Worm (Caenorhabditis elegans): ENCODE measurements around the gene F19C6.3.

Gene F19C6.3

ce11 chrX:10044473-10044872 is 35.9 kb upstream of the F19C6.3 start:
- no peak for TF ChIP-seq tbx-37 (GFP tag; conservative IDR thresholded peaks at IDR 0.05)
- no peak for TF ChIP-seq scrt-1 (GFP tag; IDR thresholded peaks at IDR 0.05)
- no peak for TF ChIP-seq hnd-1 (tag; optimal IDR thresholded peaks at IDR 0.05)
- no peak for TF ChIP-seq tbx-11 (GFP tag; IDR thresholded peaks at IDR 0.05)
- no peak for TF ChIP-seq ets-7 (tag; optimal IDR thresholded peaks at IDR 0.05)
- TF ChIP-seq aly-1 (tag; optimal IDR thresholded peaks at IDR 0.05): no peak
- no peak for TF ChIP-seq flt-1 (GFP tag; IDR thresholded peaks at IDR 0.05)
- no peak for TF ChIP-seq hmg-4 (GFP tag; optimal IDR thresholded peaks at IDR 0.05)
- no peak for TF ChIP-seq F13C5.2 (tag; optimal IDR thresholded peaks at IDR 0.05)
- no peak for TF ChIP-seq sea-1 (GFP tag; conservative IDR thresholded peaks at IDR 0.05)
- no peak for TF ChIP-seq hmbx-1 (tag; optimal IDR thresholded peaks at IDR 0.05)
- TF ChIP-seq ama-1 (optimal IDR thresholded peaks at IDR 0.05): no peak
- no peak for TF ChIP-seq ceh-36 (tag; optimal IDR thresholded peaks at IDR 0.05)
- no peak for TF ChIP-seq ceh-13 (GFP tag; optimal IDR thresholded peaks at IDR 0.05)
- TF ChIP-seq tra-4 (tag; optimal IDR thresholded peaks at IDR 0.05): no peak
- no peak for TF ChIP-seq B0310.2 (tag; optimal IDR thresholded peaks at IDR 0.05)
- no peak for TF ChIP-seq pes-1 (GFP tag; IDR thresholded peaks at IDR 0.05)

DNA sequence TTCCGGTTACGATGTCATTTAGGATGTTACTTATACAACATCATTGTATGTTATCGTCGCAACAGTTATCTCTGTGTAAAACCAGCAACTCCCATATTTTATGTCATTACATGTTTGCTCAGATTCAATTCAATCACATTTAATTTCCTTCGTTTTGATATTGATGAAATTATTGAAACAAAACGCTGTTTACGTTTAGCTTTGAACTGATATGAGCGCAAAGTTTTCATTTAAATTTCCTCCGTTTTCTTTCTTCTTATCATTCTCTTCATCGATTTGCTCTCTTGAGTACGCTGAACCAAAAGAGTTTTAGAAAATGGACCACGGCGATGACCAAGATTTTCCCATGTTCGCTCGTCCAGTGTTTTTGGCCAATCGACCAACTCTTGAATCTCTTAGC is 22.3 kb upstream of the F19C6.3 start, which contains the start of gene sek-6:
Gene sek-6 (plus strand): TSS at position 315 of the 400 bp plus-strand sequence.
- TF ChIP-seq hmbx-1 (tag; optimal IDR thresholded peaks at IDR 0.05) (no peak), ama-1 (optimal IDR thresholded peaks at IDR 0.05) (no peak), tbx-11 (GFP tag; IDR thresholded peaks at IDR 0.05) (no peak), tbx-37 (GFP tag; conservative IDR thresholded peaks at IDR 0.05) (no peak), F13C5.2 (tag; optimal IDR thresholded peaks at IDR 0.05) (no peak), hmg-4 (GFP tag; optimal IDR thresholded peaks at IDR 0.05) (no peak)

ce11 chrX:10027556-10027955 is 19.0 kb upstream of the F19C6.3 start, which contains the start of gene mkk-4:
Gene mkk-4 (plus strand): TSS chrX:10027856.
- no peak for TF ChIP-seq ceh-36 (tag; optimal IDR thresholded peaks at IDR 0.05)
- TF ChIP-seq ceh-13 (GFP tag; optimal IDR thresholded peaks at IDR 0.05): no peak
- TF ChIP-seq tbx-11 (GFP tag; IDR thresholded peaks at IDR 0.05): no peak
- TF ChIP-seq hnd-1 (tag; optimal IDR thresholded peaks at IDR 0.05): no peak
- no peak for TF ChIP-seq B0310.2 (tag; optimal IDR thresholded peaks at IDR 0.05)
- no peak for TF ChIP-seq hmbx-1 (tag; optimal IDR thresholded peaks at IDR 0.05)
- no peak for TF ChIP-seq hmg-4 (GFP tag; optimal IDR thresholded peaks at IDR 0.05)
- TF ChIP-seq ets-7 (tag; optimal IDR thresholded peaks at IDR 0.05): no peak
- TF ChIP-seq tbx-37 (GFP tag; conservative IDR thresholded peaks at IDR 0.05): no peak

DNA sequence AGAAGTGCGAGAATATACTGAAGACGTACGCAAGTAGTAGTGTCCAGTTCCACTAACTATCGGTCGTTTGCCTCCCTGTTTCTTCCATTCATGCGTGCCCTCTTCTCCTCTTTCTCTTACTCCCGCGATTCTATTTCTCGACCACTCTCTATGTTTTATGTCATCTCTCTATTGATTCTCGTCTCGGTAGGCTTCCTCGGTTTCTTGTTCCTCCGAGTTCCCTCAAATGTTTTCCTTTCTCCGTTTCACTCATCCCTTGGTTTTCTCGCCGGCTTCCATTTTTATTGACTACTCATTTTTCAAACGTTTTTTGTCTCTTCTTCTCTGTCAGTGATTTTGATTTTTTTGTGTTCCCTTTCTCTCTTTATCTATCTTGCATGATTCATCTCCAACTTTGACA is 17.8 kb upstream of the F19C6.3 start:
- no peak for TF ChIP-seq tbx-11 (GFP tag; IDR thresholded peaks at IDR 0.05)
- no peak for TF ChIP-seq pes-1 (GFP tag; IDR thresholded peaks at IDR 0.05)
- no peak for TF ChIP-seq flt-1 (GFP tag; IDR thresholded peaks at IDR 0.05)
- TF ChIP-seq hmbx-1 (tag; optimal IDR thresholded peaks at IDR 0.05): no peak
- TF ChIP-seq hnd-1 (tag; optimal IDR thresholded peaks at IDR 0.05): no peak
- no peak for TF ChIP-seq tbx-37 (GFP tag; conservative IDR thresholded peaks at IDR 0.05)
- TF ChIP-seq ets-7 (tag; optimal IDR thresholded peaks at IDR 0.05): no peak
- no peak for TF ChIP-seq tra-4 (tag; optimal IDR thresholded peaks at IDR 0.05)
- no peak for TF ChIP-seq sea-1 (GFP tag; conservative IDR thresholded peaks at IDR 0.05)
- TF ChIP-seq F13C5.2 (tag; optimal IDR thresholded peaks at IDR 0.05): no peak
- TF ChIP-seq hmg-4 (GFP tag; optimal IDR thresholded peaks at IDR 0.05): no peak
- no peak for TF ChIP-seq scrt-1 (GFP tag; IDR thresholded peaks at IDR 0.05)
- TF ChIP-seq ceh-13 (GFP tag; optimal IDR thresholded peaks at IDR 0.05): no peak
- TF ChIP-seq B0310.2 (tag; optimal IDR thresholded peaks at IDR 0.05): no peak
- TF ChIP-seq aly-1 (tag; optimal IDR thresholded peaks at IDR 0.05): no peak
- TF ChIP-seq ama-1 (optimal IDR thresholded peaks at IDR 0.05): no peak
- no peak for TF ChIP-seq ceh-36 (tag; optimal IDR thresholded peaks at IDR 0.05)

DNA sequence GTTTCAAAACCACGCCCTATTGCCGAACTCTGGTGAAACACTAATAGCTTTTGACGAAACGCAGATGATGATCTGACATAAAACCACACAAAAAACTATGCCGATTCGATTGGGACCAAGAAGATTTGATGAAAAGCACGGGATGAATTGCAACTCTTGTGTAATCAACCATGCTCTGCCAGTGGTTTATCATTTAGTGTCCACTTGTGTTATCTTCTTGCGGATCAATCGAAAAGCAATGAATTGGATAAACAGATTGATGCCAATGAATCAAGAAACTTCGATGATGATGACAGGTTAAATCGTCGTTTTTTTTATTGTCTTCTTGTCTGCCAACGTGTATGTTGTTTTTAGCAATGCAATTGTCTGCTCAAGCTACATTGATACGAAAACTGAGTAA is 13.5 kb upstream of the F19C6.3 start, which contains the start of gene F42G10.1:
Gene F42G10.1 (minus strand): TSS at position 151 of the 400 bp plus-strand sequence.
- TF ChIP-seq tra-4 (tag; optimal IDR thresholded peaks at IDR 0.05) (no peak), ets-7 (tag; optimal IDR thresholded peaks at IDR 0.05) (no peak), flt-1 (GFP tag; IDR thresholded peaks at IDR 0.05) (no peak), tbx-11 (GFP tag; IDR thresholded peaks at IDR 0.05) (no peak), ceh-36 (tag; optimal IDR thresholded peaks at IDR 0.05) (no peak), sea-1 (GFP tag; conservative IDR thresholded peaks at IDR 0.05) (no peak)

- TF ChIP-seq F13C5.2 (tag; optimal IDR thresholded peaks at IDR 0.05) (no peak), sea-1 (GFP tag; conservative IDR thresholded peaks at IDR 0.05) (no peak), ets-7 (tag; optimal IDR thresholded peaks at IDR 0.05) (no peak), ceh-13 (GFP tag; optimal IDR thresholded peaks at IDR 0.05) (no peak), hmbx-1 (tag; optimal IDR thresholded peaks at IDR 0.05) (no peak), ama-1 (optimal IDR thresholded peaks at IDR 0.05) (no peak), tbx-37 (GFP tag; conservative IDR thresholded peaks at IDR 0.05) (no peak), hmg-4 (GFP tag; optimal IDR thresholded peaks at IDR 0.05) (no peak), hnd-1 (tag; optimal IDR thresholded peaks at IDR 0.05) (no peak), B0310.2 (tag; optimal IDR thresholded peaks at IDR 0.05) (no peak), tbx-11 (GFP tag; IDR thresholded peaks at IDR 0.05) (no peak), scrt-1 (GFP tag; IDR thresholded peaks at IDR 0.05) (no peak), pes-1 (GFP tag; IDR thresholded peaks at IDR 0.05) (no peak), tra-4 (tag; optimal IDR thresholded peaks at IDR 0.05) (no peak), flt-1 (GFP tag; IDR thresholded peaks at IDR 0.05) (no peak)
Measured at ce11 chrX:10017975-10018654, 9.6 kb upstream of the F19C6.3 start, which contains the start of gene F19C6.4. Gene F19C6.4 (minus strand): TSS chrX:10018025.

- TF ChIP-seq ceh-36 (tag; optimal IDR thresholded peaks at IDR 0.05) (no peak), hnd-1 (tag; optimal IDR thresholded peaks at IDR 0.05) (no peak), hmg-4 (GFP tag; optimal IDR thresholded peaks at IDR 0.05) (no peak), ets-7 (tag; optimal IDR thresholded peaks at IDR 0.05) (no peak), B0310.2 (tag; optimal IDR thresholded peaks at IDR 0.05) (no peak), aly-1 (tag; optimal IDR thresholded peaks at IDR 0.05) (no peak), sea-1 (GFP tag; conservative IDR thresholded peaks at IDR 0.05) (no peak), tra-4 (tag; optimal IDR thresholded peaks at IDR 0.05) (no peak), flt-1 (GFP tag; IDR thresholded peaks at IDR 0.05) (no peak), hmbx-1 (tag; optimal IDR thresholded peaks at IDR 0.05) (no peak), ceh-13 (GFP tag; optimal IDR thresholded peaks at IDR 0.05) (no peak), pes-1 (GFP tag; IDR thresholded peaks at IDR 0.05) (no peak), tbx-11 (GFP tag; IDR thresholded peaks at IDR 0.05) (no peak), F13C5.2 (tag; optimal IDR thresholded peaks at IDR 0.05) (no peak), scrt-1 (GFP tag; IDR thresholded peaks at IDR 0.05) (no peak), tbx-37 (GFP tag; conservative IDR thresholded peaks at IDR 0.05) (no peak), ama-1 (optimal IDR thresholded peaks at IDR 0.05) (no peak)
Measured at ce11 chrX:10009985-10010384, 1.4 kb upstream of the F19C6.3 start.
